Worm (Caenorhabditis elegans): ENCODE measurements around the gene cct-7.

Gene cct-7

DNA sequence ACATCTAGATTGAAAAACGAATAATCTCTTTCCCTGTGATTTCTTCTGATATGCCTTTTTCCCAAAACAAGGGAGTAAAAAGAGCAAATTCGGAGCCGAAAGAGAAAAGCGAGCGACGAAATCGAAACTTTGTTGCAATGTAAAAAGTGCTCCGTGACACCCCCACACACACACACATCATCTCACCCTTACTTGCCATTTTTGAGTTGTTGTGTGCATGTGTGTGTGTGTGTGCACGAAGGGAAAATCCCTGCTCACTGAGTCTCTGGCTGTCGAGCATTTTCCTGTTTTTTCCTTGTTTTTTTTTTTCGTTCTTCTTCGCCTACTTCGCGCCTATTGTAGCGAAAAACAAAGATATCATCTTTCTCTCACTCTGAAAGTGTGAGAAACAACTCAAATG lies 15.0 kb downstream of the cct-7 start:
- TF ChIP-seq ceh-62 (tag; optimal IDR thresholded peaks at IDR 0.05) (no peak), hmg-1.1 (GFP tag; IDR thresholded peaks at IDR 0.05) (peak; percentile 57), sdz-12 (GFP tag; optimal IDR thresholded peaks at IDR 0.05) (no peak), mdl-1 (tag; optimal IDR thresholded peaks at IDR 0.05) (no peak), unc-62 (GFP tag; optimal IDR thresholded peaks at IDR 0.05 in 1 of 2) (peak in 1 of 2 experiments; percentile 19), unc-62 (tag; optimal IDR thresholded peaks at IDR 0.05) (no peak), mes-2 (tag; optimal IDR thresholded peaks at IDR 0.05; ENCODE audit: poor library complexity, severe bottlenecking) (peak; percentile 7), rbr-2 (tag; optimal IDR thresholded peaks at IDR 0.05) (peak; percentile 1), lsy-2 (tag; optimal IDR thresholded peaks at IDR 0.05) (peak in 1 of 2 experiments; percentile 11)

DNA sequence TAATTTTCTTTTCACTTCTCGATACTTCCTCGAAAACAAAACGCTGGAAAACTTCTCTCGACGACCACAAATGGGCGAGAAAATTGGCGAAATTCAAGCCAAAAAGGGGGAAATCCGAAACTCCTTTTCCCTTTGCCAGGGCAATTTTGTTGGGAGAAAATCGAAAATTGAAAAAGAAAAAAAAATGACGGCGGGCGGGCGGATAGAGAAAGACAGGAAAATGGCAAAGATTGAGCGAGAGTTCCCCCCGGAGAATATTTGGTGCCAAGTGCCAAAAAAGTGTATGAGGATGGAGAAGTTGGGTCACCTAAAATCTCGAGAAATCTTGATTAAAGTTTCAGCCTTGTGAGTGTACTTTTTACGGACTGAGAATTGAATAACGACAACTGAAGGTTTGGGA lies 16.3 kb downstream of the cct-7 start:
- TF ChIP-seq nhr-41 (GFP tag; IDR thresholded peaks at IDR 0.05) = no peak
- peak; percentile 92 for TF ChIP-seq aha-1 (tag)
- TF ChIP-seq saeg-2 (GFP tag; IDR thresholded peaks at IDR 0.05) = no peak
- TF ChIP-seq duxl-1 (tag; optimal IDR thresholded peaks at IDR 0.05; ENCODE audit: poor library complexity) = no peak

- TF ChIP-seq egl-43 (GFP tag; IDR thresholded peaks at IDR 0.05) = no peak
- TF ChIP-seq snpc-4 (tag; optimal IDR thresholded peaks at IDR 0.05) = no peak
- TF ChIP-seq hlh-30 (tag; optimal IDR thresholded peaks at IDR 0.05; ENCODE audit: insufficient read depth) = peak; percentile 59
- TF ChIP-seq dpl-1 (GFP tag; optimal IDR thresholded peaks at IDR 0.05) = no peak
- 0 out of 2 replicates have a peak, but pooled peaks have one; percentile 15 for TF ChIP-seq dmd-6 (GFP tag; IDR thresholded peaks at IDR 0.05)
- no peak for TF ChIP-seq F37D6.2 (tag; optimal IDR thresholded peaks at IDR 0.05)
- TF ChIP-seq ceh-28 (tag; optimal IDR thresholded peaks at IDR 0.05) = no peak
- peak; percentile 32 for TF ChIP-seq aha-1 (tag)
- TF ChIP-seq zip-2 (tag; optimal IDR thresholded peaks at IDR 0.05) = no peak
- no peak for TF ChIP-seq ceh-62 (tag; optimal IDR thresholded peaks at IDR 0.05)
- no peak for TF ChIP-seq rbr-2 (tag; optimal IDR thresholded peaks at IDR 0.05)
- TF ChIP-seq lsy-2 (tag; optimal IDR thresholded peaks at IDR 0.05) = peak in 1 of 2 experiments; percentile 6
- TF ChIP-seq unc-62 (GFP tag; optimal IDR thresholded peaks at IDR 0.05 in 1 of 2) = peak in 1 of 2 experiments; percentile 66
- no peak for TF ChIP-seq unc-62 (tag; optimal IDR thresholded peaks at IDR 0.05)
- no peak for TF ChIP-seq T26A8.4 (GFP tag; IDR thresholded peaks at IDR 0.05)
- no peak for TF ChIP-seq zfp-2 (tag; optimal IDR thresholded peaks at IDR 0.05)
- TF ChIP-seq unc-39 (tag; optimal IDR thresholded peaks at IDR 0.05) = no peak
- no peak for TF ChIP-seq daf-8 (GFP tag; IDR thresholded peaks at IDR 0.05)
These were observed 17.9 kb downstream of the cct-7 start for ce11 chrV:1889996-1890395.

DNA sequence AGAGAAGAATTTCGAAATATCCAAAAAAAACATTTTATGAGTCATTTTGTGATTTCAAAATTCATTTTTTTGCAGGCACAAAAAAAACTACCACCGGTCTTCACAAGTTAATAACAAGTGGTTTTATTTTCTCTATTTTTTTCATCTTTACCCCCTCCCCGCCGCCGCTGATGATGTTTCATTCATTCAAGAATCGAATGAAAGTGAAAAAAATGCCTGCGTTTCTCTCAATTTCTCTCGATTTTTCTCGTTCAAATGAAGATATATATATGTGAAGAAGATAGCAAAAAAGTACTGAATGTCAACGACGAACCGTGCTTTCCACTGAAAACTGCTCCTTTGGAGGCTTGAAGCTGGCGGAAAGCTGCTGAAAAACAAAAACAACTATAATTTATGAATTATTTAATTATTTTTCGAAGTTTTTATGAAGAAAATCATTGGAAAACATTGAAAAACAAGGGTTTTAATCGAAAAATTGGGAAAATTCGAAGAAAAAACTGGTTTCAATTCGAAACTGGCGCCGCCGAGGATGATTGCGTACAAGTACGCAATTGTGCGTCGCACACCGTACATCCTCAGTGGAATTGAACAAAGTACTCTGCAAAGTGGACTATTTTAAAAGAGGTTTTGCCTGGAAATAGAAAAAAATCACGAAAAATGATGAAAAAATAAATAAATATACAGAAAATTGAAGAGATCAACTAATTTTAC lies 20.7 kb downstream of the cct-7 start, which contains the start of gene zig-11:
TSS of gene zig-11 (minus strand) at position 373 of the 711 bp plus-strand sequence.
- no peak for TF ChIP-seq jun-1 (tag; optimal IDR thresholded peaks at IDR 0.05)
- peak; percentile 46 for TF ChIP-seq nhr-6 (tag; optimal IDR thresholded peaks at IDR 0.05)
- no peak for TF ChIP-seq cey-2 (tag; optimal IDR thresholded peaks at IDR 0.05; ENCODE audit: borderline replicate concordance, insufficient read depth)
- no peak for TF ChIP-seq R02D3.7 (tag; optimal IDR thresholded peaks at IDR 0.05)
- TF ChIP-seq mes-2 (tag; optimal IDR thresholded peaks at IDR 0.05; ENCODE audit: poor library complexity, severe bottlenecking) = peak; percentile 25
- TF ChIP-seq T20F7.1 (GFP tag; optimal IDR thresholded peaks at IDR 0.05) = no peak
- TF ChIP-seq lim-7 (GFP tag; IDR thresholded peaks at IDR 0.05) = no peak
- TF ChIP-seq ceh-20 (GFP tag; IDR thresholded peaks at IDR 0.05) = no peak
- TF ChIP-seq lin-13 (GFP tag; optimal IDR thresholded peaks at IDR 0.05) = no peak
- peak; percentile 9 for TF ChIP-seq nhr-28 (tag; optimal IDR thresholded peaks at IDR 0.05)
- no peak for TF ChIP-seq zfp-3 (GFP tag; conservative IDR thresholded peaks at IDR 0.05)
- TF ChIP-seq F49E8.2 (tag; optimal IDR thresholded peaks at IDR 0.05; ENCODE audit: borderline replicate concordance) = no peak
- TF ChIP-seq lsy-2 (tag; optimal IDR thresholded peaks at IDR 0.05) = peak in 1 of 2 experiments; percentile 84
- TF ChIP-seq madf-5 (GFP tag; IDR thresholded peaks at IDR 0.05) = no peak
- peak; percentile 72 for TF ChIP-seq aha-1 (tag)
- no peak for TF ChIP-seq rbr-2 (tag; optimal IDR thresholded peaks at IDR 0.05)
- TF ChIP-seq daf-12 (tag; optimal IDR thresholded peaks at IDR 0.05) = no peak
- TF ChIP-seq hmg-1.1 (GFP tag; IDR thresholded peaks at IDR 0.05) = no peak
- no peak for TF ChIP-seq madf-9 (GFP tag; conservative IDR thresholded peaks at IDR 0.05)
- TF ChIP-seq nhr-42 (GFP tag; IDR thresholded peaks at IDR 0.05) = no peak
- TF ChIP-seq lin-1 (GFP tag; IDR thresholded peaks at IDR 0.05) = no peak
- peak; percentile 73 for TF ChIP-seq dpl-1 (GFP tag; optimal IDR thresholded peaks at IDR 0.05)
- no peak for TF ChIP-seq set-16 (GFP tag; IDR thresholded peaks at IDR 0.05)
- no peak for TF ChIP-seq nhr-111 (GFP tag; optimal IDR thresholded peaks at IDR 0.05)
